Worm (Caenorhabditis elegans): ENCODE measurements around the gene best-23.

best-23 gene

ce11 chrII:7900190-7900672, 7.2 kb downstream of the best-23 start, which contains the start of gene rev-1:
TSS of gene rev-1 (plus strand) at chrII:7900622.
- TF ChIP-seq unc-42 (tag; optimal IDR thresholded peaks at IDR 0.05): peak; percentile 40
- TF ChIP-seq K02D7.2 (tag; optimal IDR thresholded peaks at IDR 0.05): no peak

ce11 chrII:7895190-7895589, 12.2 kb downstream of the best-23 start:
- no peak for TF ChIP-seq C38D4.7 (GFP tag; optimal IDR thresholded peaks at IDR 0.05)
- peak; percentile 54 for TF ChIP-seq unc-55 (GFP tag; optimal IDR thresholded peaks at IDR 0.05)

DNA sequence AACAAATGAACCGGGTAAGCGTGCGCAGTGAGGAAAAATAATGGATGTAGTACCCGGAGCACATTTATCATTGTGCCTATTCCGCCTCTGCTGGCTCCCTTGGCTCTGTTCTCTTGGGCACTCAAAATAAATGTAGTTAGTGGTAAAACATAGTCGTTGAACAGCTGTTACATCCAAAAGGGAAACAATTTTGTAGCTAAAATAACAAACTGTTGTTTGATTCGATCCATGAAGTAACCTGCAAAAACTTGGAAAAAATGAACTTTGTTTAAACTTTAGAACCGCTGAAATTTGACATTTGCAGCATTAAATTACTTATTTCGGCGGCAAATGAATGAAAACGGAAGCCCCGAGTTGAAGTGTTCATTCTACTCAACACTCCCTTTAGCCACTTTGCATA, 13.7 kb downstream of the best-23 start:
- TF ChIP-seq ceh-34 (tag; optimal IDR thresholded peaks at IDR 0.05) (peak; percentile 69), lin-11 (tag; optimal IDR thresholded peaks at IDR 0.05) (no peak)

DNA sequence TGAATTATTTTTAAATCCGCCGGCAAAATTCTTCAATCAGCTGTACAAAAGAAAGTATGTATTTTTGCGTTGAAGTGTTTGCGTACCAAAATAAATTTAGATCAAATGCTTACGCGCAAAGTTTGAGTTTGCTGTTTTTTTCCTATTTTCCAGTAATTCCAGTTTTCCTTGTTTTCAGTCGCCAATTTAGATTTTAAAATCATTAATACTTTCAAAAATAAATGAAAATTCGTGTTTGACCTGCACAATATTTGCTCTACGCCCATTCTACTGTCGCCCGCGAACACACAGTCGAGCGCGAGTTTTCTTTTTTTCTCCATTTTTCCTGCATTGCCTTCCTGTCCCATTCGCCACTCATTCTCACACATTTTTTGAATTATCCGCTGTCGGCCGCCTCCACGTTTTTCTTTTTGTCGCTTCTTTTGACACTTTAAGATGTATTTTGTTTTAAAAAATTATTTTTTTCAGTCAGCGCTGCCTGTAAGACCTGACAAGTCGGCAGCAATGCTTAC, 14.6 kb downstream of the best-23 start, which contains the start of gene ptc-1:
TSS of gene ptc-1 (plus strand) at position 462 of the 512 bp plus-strand sequence.
- TF ChIP-seq rnt-1 (tag; optimal IDR thresholded peaks at IDR 0.05): no peak
- TF ChIP-seq pros-1 (tag; optimal IDR thresholded peaks at IDR 0.05): no peak
- TF ChIP-seq pha-4 (tag; optimal IDR thresholded peaks at IDR 0.05): no peak
- TF ChIP-seq lim-6 (tag; optimal IDR thresholded peaks at IDR 0.05): no peak
- TF ChIP-seq eyg-1 (tag; optimal IDR thresholded peaks at IDR 0.05): no peak
- no peak for TF ChIP-seq ttx-3 (tag; optimal IDR thresholded peaks at IDR 0.05)

- TF ChIP-seq hlh-8 (tag; optimal IDR thresholded peaks at IDR 0.05) (no peak), elt-2 (tag; optimal IDR thresholded peaks at IDR 0.05) (peak; percentile 50), tbx-2 (tag; optimal IDR thresholded peaks at IDR 0.05) (peak; percentile 47), nfya-1 (tag; optimal IDR thresholded peaks at IDR 0.05) (peak; percentile 21), pros-1 (tag; optimal IDR thresholded peaks at IDR 0.05) (peak; percentile 55), pat-9 (tag; optimal IDR thresholded peaks at IDR 0.05) (no peak), C08G9.2 (tag; optimal IDR thresholded peaks at IDR 0.05) (peak; percentile 23), unc-42 (tag; optimal IDR thresholded peaks at IDR 0.05) (peak; percentile 42), rnt-1 (tag; optimal IDR thresholded peaks at IDR 0.05) (peak; percentile 17), ceh-18 (tag; optimal IDR thresholded peaks at IDR 0.05) (peak; percentile 38), ceh-31 (tag; optimal IDR thresholded peaks at IDR 0.05) (peak; percentile 57), ceh-14 (tag; optimal IDR thresholded peaks at IDR 0.05) (peak; percentile 1), sox-4 (tag; optimal IDR thresholded peaks at IDR 0.05) (no peak), unc-3 (GFP tag; conservative IDR thresholded peaks at IDR 0.05) (no peak), unc-3 (tag; optimal IDR thresholded peaks at IDR 0.05) (no peak)
Observed at ce11 chrII:7891869-7892615, 15.3 kb downstream of the best-23 start.

DNA sequence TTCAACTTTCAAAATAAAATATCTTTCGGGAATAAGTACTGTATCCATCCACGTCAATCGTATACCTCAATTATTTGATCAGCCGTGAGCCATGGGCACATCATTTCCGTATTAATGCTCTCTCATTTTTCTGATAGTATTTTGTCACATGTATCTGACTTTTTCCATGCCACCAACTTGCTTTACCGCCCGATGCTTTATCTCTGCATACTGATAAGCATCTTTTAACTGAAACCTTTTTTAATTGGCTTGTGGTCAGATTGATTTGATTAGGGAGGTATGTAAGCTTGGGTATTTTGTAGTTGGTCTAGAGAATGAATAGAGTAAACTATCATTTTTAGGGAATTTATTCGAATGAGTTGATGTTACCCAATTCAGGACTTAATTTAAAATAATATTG, 18.1 kb downstream of the best-23 start:
- no peak for TF ChIP-seq ahr-1 (tag; optimal IDR thresholded peaks at IDR 0.05)

- TF ChIP-seq ceh-14 (tag; optimal IDR thresholded peaks at IDR 0.05): no peak
- no peak for TF ChIP-seq Y22D7AL.16 (tag; optimal IDR thresholded peaks at IDR 0.05)
- TF ChIP-seq tbx-2 (tag; optimal IDR thresholded peaks at IDR 0.05): no peak
- TF ChIP-seq nhr-11 (tag; optimal IDR thresholded peaks at IDR 0.05): no peak
Observed at ce11 chrII:7888759-7889158, 18.6 kb downstream of the best-23 start.
